Worm (Caenorhabditis elegans): ENCODE measurements around the gene zipt-9.

ce11 chrV:13715223-13715686 is at the start of gene zipt-9:
- no peak for TF ChIP-seq ceh-28 (tag; optimal IDR thresholded peaks at IDR 0.05)
- TF ChIP-seq aly-2 (tag; optimal IDR thresholded peaks at IDR 0.05), result no peak
- no peak for TF ChIP-seq elt-3 (tag; optimal IDR thresholded peaks at IDR 0.05)
